Worm (Caenorhabditis elegans): ENCODE data around the gene ZK512.1.

Gene ZK512.1

DNA sequence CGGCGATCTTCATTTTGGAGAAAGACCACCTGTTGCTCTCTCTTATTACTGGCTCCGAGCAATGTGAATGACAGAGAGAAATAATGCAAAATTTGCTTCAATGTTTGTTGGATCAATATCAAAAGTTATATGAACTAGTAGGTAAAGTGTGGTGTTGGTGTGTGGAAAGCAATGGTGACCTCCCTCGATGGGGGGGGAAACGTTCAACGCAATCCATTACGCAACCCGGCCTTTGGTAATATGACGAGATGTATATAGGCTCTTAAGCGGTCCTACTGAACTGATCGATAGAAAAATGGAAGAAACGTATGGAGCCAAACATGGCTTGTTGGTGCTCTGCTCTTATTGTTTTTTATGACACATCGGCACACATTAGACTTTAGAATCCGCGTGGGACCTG lies 5.0 kb upstream of the ZK512.1 start:
- TF ChIP-seq skn-1 (tag; optimal IDR thresholded peaks at IDR 0.05) (no peak), egl-5 (tag; optimal IDR thresholded peaks at IDR 0.05) (no peak), nhr-23 (tag; optimal IDR thresholded peaks at IDR 0.05) (no peak), snpc-4 (tag; optimal IDR thresholded peaks at IDR 0.05) (no peak), zag-1 (tag; optimal IDR thresholded peaks at IDR 0.05) (no peak), aly-2 (tag; optimal IDR thresholded peaks at IDR 0.05) (no peak), unc-39 (tag; optimal IDR thresholded peaks at IDR 0.05) (no peak), hmg-11 (tag; optimal IDR thresholded peaks at IDR 0.05) (no peak), elt-2 (tag; optimal IDR thresholded peaks at IDR 0.05) (no peak), ceh-82 (tag; optimal IDR thresholded peaks at IDR 0.05) (no peak), ceh-28 (tag; optimal IDR thresholded peaks at IDR 0.05) (no peak), daf-12 (tag; optimal IDR thresholded peaks at IDR 0.05) (no peak), ZK546.5 (tag; optimal IDR thresholded peaks at IDR 0.05) (no peak), sea-2 (GFP tag; optimal IDR thresholded peaks at IDR 0.05) (no peak), jun-1 (tag; optimal IDR thresholded peaks at IDR 0.05) (no peak), R02D3.7 (tag; optimal IDR thresholded peaks at IDR 0.05) (no peak), nhr-76 (tag; optimal IDR thresholded peaks at IDR 0.05) (no peak), elt-3 (tag; optimal IDR thresholded peaks at IDR 0.05) (no peak), ama-1 (optimal IDR thresholded peaks at IDR 0.05) (no peak), lin-39 (tag; optimal IDR thresholded peaks at IDR 0.05) (no peak)

DNA sequence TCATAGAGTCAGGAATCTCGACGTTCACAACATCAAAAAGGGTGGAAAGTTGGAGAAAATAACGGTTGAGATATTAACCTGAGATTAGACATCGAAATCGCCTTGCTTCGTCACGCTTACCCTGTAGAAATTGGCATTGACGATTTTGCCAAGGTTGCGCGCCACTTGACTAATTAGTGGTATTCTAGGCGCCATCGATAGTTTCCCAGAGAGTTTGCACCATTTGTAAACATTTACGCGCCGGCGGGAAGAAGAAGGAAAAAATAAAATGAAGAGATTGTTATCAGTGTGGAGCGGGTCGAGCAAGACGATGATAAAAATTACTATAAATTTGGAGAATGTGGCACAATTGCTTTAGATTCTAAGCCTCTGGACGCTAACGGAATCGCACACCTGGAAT lies 4.5 kb upstream of the ZK512.1 start:
- TF ChIP-seq ama-1 (optimal IDR thresholded peaks at IDR 0.05) (no peak), ztf-11 (tag; optimal IDR thresholded peaks at IDR 0.05) (no peak), nhr-25 (tag; optimal IDR thresholded peaks at IDR 0.05) (peak; percentile 17), elt-1 (tag; optimal IDR thresholded peaks at IDR 0.05) (no peak), mdl-1 (tag; optimal IDR thresholded peaks at IDR 0.05) (no peak), unc-62 (GFP tag; optimal IDR thresholded peaks at IDR 0.05) (no peak), skn-1 (tag; optimal IDR thresholded peaks at IDR 0.05) (no peak), elt-2 (tag; optimal IDR thresholded peaks at IDR 0.05) (peak; percentile 46)

DNA sequence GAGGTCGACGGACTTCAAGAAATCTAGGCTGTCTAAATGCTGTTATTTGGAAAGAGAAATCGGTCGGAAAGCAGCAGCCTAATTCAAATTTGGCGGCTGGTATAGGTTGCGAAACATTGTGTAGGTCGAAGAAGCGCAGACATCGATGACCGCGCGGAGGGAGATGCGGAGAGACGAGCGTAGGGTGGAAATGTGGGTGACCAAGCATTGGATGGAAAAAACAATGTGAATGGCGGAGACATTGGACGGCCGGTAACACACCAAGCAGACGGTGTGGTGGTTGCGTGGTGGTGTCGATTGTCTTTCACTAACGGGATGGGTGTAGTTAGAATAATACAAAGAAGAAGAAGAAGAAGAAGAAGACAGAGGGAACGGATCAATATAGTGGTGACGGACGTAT lies 2.3 kb upstream of the ZK512.1 start:
- no peak for TF ChIP-seq nhr-28 (tag; optimal IDR thresholded peaks at IDR 0.05)
- TF ChIP-seq nhr-25 (tag; optimal IDR thresholded peaks at IDR 0.05), result peak; percentile 17

DNA sequence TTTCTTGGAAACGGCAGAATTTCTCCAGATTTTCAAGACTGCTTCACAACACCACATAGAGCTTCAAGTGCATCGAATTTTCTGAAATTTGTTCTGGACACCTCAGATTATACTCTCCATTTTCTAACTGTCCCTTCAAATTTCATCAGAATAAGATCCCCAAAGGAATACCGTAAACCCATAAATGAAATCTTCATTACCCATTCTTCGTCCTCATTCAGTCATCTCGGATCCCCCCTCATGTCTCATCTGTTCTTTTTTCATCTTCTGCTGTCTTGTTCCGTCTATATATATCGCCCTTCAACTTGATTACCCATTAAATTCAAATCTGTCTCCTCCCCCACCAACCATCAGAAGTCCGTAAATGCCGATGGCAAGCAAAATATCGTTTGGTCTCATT lies 673 bp upstream of the ZK512.1 start:
- TF ChIP-seq pha-4 (tag; optimal IDR thresholded peaks at IDR 0.05) (no peak), nhr-25 (tag; optimal IDR thresholded peaks at IDR 0.05) (no peak), ceh-9 (tag; optimal IDR thresholded peaks at IDR 0.05) (no peak), skn-1 (tag; optimal IDR thresholded peaks at IDR 0.05) (no peak), egl-5 (tag; optimal IDR thresholded peaks at IDR 0.05) (no peak), mml-1 (tag; optimal IDR thresholded peaks at IDR 0.05) (no peak), nhr-77 (tag; optimal IDR thresholded peaks at IDR 0.05) (no peak), ceh-28 (tag; optimal IDR thresholded peaks at IDR 0.05) (no peak), zag-1 (tag; optimal IDR thresholded peaks at IDR 0.05) (no peak), ZK546.5 (tag; optimal IDR thresholded peaks at IDR 0.05) (no peak), ama-1 (optimal IDR thresholded peaks at IDR 0.05) (no peak), nhr-12 (tag; optimal IDR thresholded peaks at IDR 0.05) (no peak), daf-12 (tag; optimal IDR thresholded peaks at IDR 0.05) (no peak), ztf-11 (tag; optimal IDR thresholded peaks at IDR 0.05) (no peak), fkh-10 (GFP tag; optimal IDR thresholded peaks at IDR 0.05) (no peak)

DNA sequence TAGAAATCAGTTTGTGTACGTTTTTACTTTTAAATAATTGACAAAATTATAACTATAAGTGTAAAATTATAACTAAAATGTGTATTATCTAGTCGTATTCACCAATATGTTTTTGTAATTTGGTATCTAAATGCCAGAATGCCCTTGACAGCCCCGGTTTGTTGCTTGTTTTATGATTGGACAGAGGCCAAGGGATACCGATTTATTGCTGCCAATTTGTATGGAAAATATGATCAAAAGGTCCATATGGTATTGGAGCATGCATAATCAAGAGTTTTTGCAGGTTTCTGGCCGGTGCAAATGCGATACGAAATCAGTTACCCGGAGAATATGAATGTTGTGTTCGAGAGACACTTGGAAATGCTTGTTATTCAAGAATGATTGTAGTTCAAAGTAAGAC lies 996 bp downstream of the ZK512.1 start:
- TF ChIP-seq elt-1 (tag; optimal IDR thresholded peaks at IDR 0.05) (no peak), nhr-25 (tag; optimal IDR thresholded peaks at IDR 0.05) (no peak), nhr-76 (tag; optimal IDR thresholded peaks at IDR 0.05) (no peak), fkh-10 (GFP tag; optimal IDR thresholded peaks at IDR 0.05) (no peak), fos-1 (tag; optimal IDR thresholded peaks at IDR 0.05) (no peak), ztf-4 (tag; optimal IDR thresholded peaks at IDR 0.05) (no peak), nhr-67 (tag; optimal IDR thresholded peaks at IDR 0.05) (no peak), lsy-12 (tag; optimal IDR thresholded peaks at IDR 0.05) (no peak), ceh-82 (tag; optimal IDR thresholded peaks at IDR 0.05) (no peak), aly-2 (tag; optimal IDR thresholded peaks at IDR 0.05) (no peak), ama-1 (optimal IDR thresholded peaks at IDR 0.05) (no peak), tbx-2 (tag; optimal IDR thresholded peaks at IDR 0.05) (no peak)

Measured in whole organism, L3 larva.